Fruit fly (Drosophila melanogaster) whole organism: ENCODE data around the gene CG7173.

Experiments
- CG8478 ChIP-seq: fragments of >200 bp; optimal IDR thresholded peaks from 2 replicates; lab custom pipeline; 2018; ENCODE audit warnings: inconsistent platforms
- usp ChIP-seq: fragments of >200 bp; optimal IDR thresholded peaks from 2 replicates; lab custom pipeline; 2017; ENCODE audit warnings: missing biosample characterization, missing genetic modification characterization, mixed read lengths

DNA sequence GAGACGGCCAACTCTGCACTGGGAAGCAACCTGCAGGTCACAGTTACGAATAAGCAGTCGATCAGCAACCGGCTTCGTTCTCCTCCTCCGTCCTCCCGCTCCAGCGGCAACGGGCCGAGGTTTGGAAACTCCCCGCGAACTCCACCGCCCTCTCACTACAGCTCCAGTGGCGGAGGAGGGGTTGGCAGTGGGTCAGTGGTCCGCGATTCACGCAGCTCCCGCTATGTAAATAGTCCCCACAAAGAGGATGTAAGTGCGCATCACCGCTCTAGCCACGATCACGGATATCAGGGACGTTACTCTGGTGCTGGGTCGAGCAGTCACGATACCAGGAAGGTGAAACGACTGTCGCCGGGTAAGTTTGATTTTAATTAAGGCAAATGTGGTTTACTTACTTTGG lies 39.7 kb downstream of the CG7173 start:
- TF ChIP-seq usp (GFP tag; lab: Kevin White, UChicago) (no peak), CG8478 (lab: Kevin White, UChicago) (no peak)
